Worm (Caenorhabditis elegans) whole organism, early embryonic: ENCODE data around the gene Y51H4A.23.

Experiments used
- aly-1 ChIP-seq: sonication (generic microtip); optimal IDR thresholded peaks from 2 replicates; lab custom pipeline; 2016; ENCODE audit warnings: missing genetic modification characterization, missing compliant biosample characterization
- ama-1 ChIP-seq: fragments of 150-350 bp; optimal IDR thresholded peaks from 2 replicates; lab custom pipeline; 2014
- ceh-36 ChIP-seq: sonication (generic microtip); optimal IDR thresholded peaks from 2 replicates; lab custom pipeline; 2016; ENCODE audit warnings: missing genetic modification characterization, inconsistent platforms, missing compliant biosample characterization
- flt-1 ChIP-seq: fragments of 200-800 bp; sonication (Bioruptor generic); IDR thresholded peaks from 2 replicates; pipeline ENCODE4 v1.3.6; 2022; ENCODE audit warnings: missing genetic modification characterization, missing compliant biosample characterization
- hmbx-1 ChIP-seq: sonication (generic microtip); optimal IDR thresholded peaks from 2 replicates; lab custom pipeline; 2016; ENCODE audit warnings: mild to moderate bottlenecking, missing genetic modification characterization, missing compliant biosample characterization
- hmg-4 ChIP-seq: fragments of 200-800 bp; sonication (Bioruptor generic); optimal IDR thresholded peaks from 2 replicates; lab custom pipeline; 2018; ENCODE audit warnings: mild to moderate bottlenecking, missing genetic modification characterization, missing compliant biosample characterization
- pes-1 ChIP-seq: fragments of 200-800 bp; sonication (Bioruptor generic); IDR thresholded peaks from 2 replicates; pipeline ENCODE4 v1.3.6; 2022; ENCODE audit warnings: missing genetic modification reagents, missing genetic modification characterization, missing compliant biosample characterization
- tbx-11 ChIP-seq: fragments of 200-800 bp; sonication (Bioruptor generic); IDR thresholded peaks from 2 replicates; pipeline ENCODE4 v1.3.6; 2022; ENCODE audit warnings: missing genetic modification characterization, missing compliant biosample characterization
- tra-4 ChIP-seq: sonication (generic microtip); optimal IDR thresholded peaks from 2 replicates; lab custom pipeline; 2017; ENCODE audit warnings: missing genetic modification characterization, missing compliant biosample characterization

ce11 chrIV:16735957-16736356 is 13.2 kb downstream of the Y51H4A.23 start, which contains the start of gene Y51H4A.25:
- no peak for TF ChIP-seq flt-1 (GFP tag; lab: Robert Waterston, UW)
- TF ChIP-seq pes-1 (GFP tag; lab: Robert Waterston, UW) = no peak
- TF ChIP-seq ceh-36 (tag; lab: Kevin White, UChicago) = no peak
- no peak for TF ChIP-seq ama-1 (lab: Kevin White, UChicago)
- TF ChIP-seq hmg-4 (GFP tag; lab: Kevin White, UChicago) = no peak
- TF ChIP-seq tra-4 = no peak
- TF ChIP-seq tbx-11 = no peak
- TF ChIP-seq aly-1 = no peak
- no peak for TF ChIP-seq hmbx-1
